Fruit fly (Drosophila melanogaster) whole organism, embryonic: ENCODE data around the gene CG9395.

Source experiments
- CG10267 ChIP-seq: fragments of 200-800 bp; sonication (Bioruptor generic); optimal IDR thresholded peaks from 2 replicates; lab custom pipeline; 2018; ENCODE audit warnings: missing biosample characterization, mild to moderate bottlenecking, missing genetic modification characterization, moderate library complexity
- CG11398 ChIP-seq: fragments of 200-800 bp; sonication (Bioruptor generic); optimal IDR thresholded peaks from 2 replicates; lab custom pipeline; 2016; ENCODE audit warnings: missing biosample characterization, missing genetic modification characterization
- CG11695 ChIP-seq: fragments of 200-800 bp; sonication (Bioruptor generic); IDR thresholded peaks from 3 replicates; pipeline ENCODE4 v1.3.6; 2022; ENCODE audit warnings: missing biosample characterization, missing genetic modification characterization
- CG12155 ChIP-seq: fragments of 200-800 bp; sonication (Bioruptor generic); optimal IDR thresholded peaks from 3 replicates; lab custom pipeline; 2016; ENCODE audit warnings: missing biosample characterization, missing genetic modification characterization
- CG12236 ChIP-seq: fragments of 200-800 bp; sonication (Bioruptor generic); optimal IDR thresholded peaks from 2 replicates; lab custom pipeline; 2016; ENCODE audit warnings: missing biosample characterization, missing genetic modification characterization
- CG1233 ChIP-seq: fragments of 200-800 bp; sonication (Bioruptor generic); optimal IDR thresholded peaks from 4 replicates; lab custom pipeline; 2018; ENCODE audit warnings: missing biosample characterization, mild to moderate bottlenecking, missing genetic modification characterization
- CG12769 ChIP-seq: fragments of 200-800 bp; sonication (Bioruptor generic); optimal IDR thresholded peaks from 2 replicates; lab custom pipeline; 2019; ENCODE audit warnings: missing biosample characterization, mild to moderate bottlenecking, missing genetic modification characterization, moderate library complexity
- CG15073 ChIP-seq: fragments of 200-800 bp; sonication (Bioruptor generic); optimal IDR thresholded peaks from 2 replicates; lab custom pipeline; 2016; ENCODE audit warnings: missing biosample characterization, missing genetic modification characterization
- CG15479 ChIP-seq: fragments of 200-800 bp; sonication (Bioruptor generic); optimal IDR thresholded peaks from 3 replicates; lab custom pipeline; 2019; ENCODE audit warnings: missing biosample characterization, mild to moderate bottlenecking, missing genetic modification characterization, moderate library complexity
- CG17328 ChIP-seq: fragments of 200-800 bp; sonication (Bioruptor generic); IDR thresholded peaks from 2 replicates; pipeline ENCODE4 v1.3.6; 2022; ENCODE audit warnings: missing biosample characterization, missing genetic modification characterization
- CG18619 ChIP-seq: fragments of 200-800 bp; sonication (Bioruptor generic); optimal IDR thresholded peaks from 3 replicates; lab custom pipeline; 2017; ENCODE audit warnings: missing biosample characterization, mild to moderate bottlenecking, missing genetic modification characterization
- CG2199 ChIP-seq: fragments of 200-800 bp; sonication (Bioruptor generic); IDR thresholded peaks from 3 replicates; pipeline ENCODE4 v1.3.6; 2022; ENCODE audit warnings: missing biosample characterization, missing genetic modification characterization
- CG30431 ChIP-seq: fragments of 200-800 bp; sonication (Bioruptor generic); optimal IDR thresholded peaks from 2 replicates; lab custom pipeline; 2017; ENCODE audit warnings: missing biosample characterization, missing genetic modification characterization
- CG3407 ChIP-seq: fragments of 200-800 bp; sonication (Bioruptor generic); optimal IDR thresholded peaks from 2 replicates; lab custom pipeline; 2018; ENCODE audit warnings: missing biosample characterization, mild to moderate bottlenecking, missing genetic modification characterization
- CG34376 ChIP-seq: fragments of 200-800 bp; sonication (Bioruptor generic); optimal IDR thresholded peaks from 2 replicates; lab custom pipeline; 2018; ENCODE audit warnings: missing biosample characterization, mild to moderate bottlenecking, missing genetic modification characterization
- CG4424 ChIP-seq: fragments of 200-800 bp; sonication (Bioruptor generic); optimal IDR thresholded peaks from 3 replicates; lab custom pipeline; 2016; ENCODE audit warnings: missing biosample characterization, missing genetic modification characterization
- CG4854 ChIP-seq: fragments of 200-800 bp; sonication (Bioruptor generic); optimal IDR thresholded peaks from 2 replicates; lab custom pipeline; 2016; ENCODE audit warnings: missing biosample characterization, missing genetic modification characterization, inconsistent platforms
- CG5953 ChIP-seq: fragments of 200-800 bp; sonication (Bioruptor generic); IDR thresholded peaks from 2 replicates; pipeline ENCODE4 v1.3.6; 2022; ENCODE audit warnings: missing biosample characterization, missing genetic modification characterization
- CG7556 ChIP-seq: fragments of 200-800 bp; sonication (Bioruptor generic); optimal IDR thresholded peaks from 2 replicates; lab custom pipeline; 2017; ENCODE audit warnings: missing biosample characterization, mild to moderate bottlenecking, missing genetic modification characterization
- CG7839 ChIP-seq: fragments of 200-800 bp; sonication (Bioruptor generic); optimal IDR thresholded peaks from 3 replicates; lab custom pipeline; 2018; ENCODE audit warnings: missing biosample characterization, mild to moderate bottlenecking, missing genetic modification characterization, moderate library complexity
- CG9609 ChIP-seq: fragments of 200-800 bp; sonication (Bioruptor generic); optimal IDR thresholded peaks from 3 replicates; lab custom pipeline; 2016; ENCODE audit warnings: missing biosample characterization, missing genetic modification characterization
- CG9727 ChIP-seq: fragments of 200-800 bp; sonication (Bioruptor generic); optimal IDR thresholded peaks from 3 replicates; lab custom pipeline; 2017; ENCODE audit warnings: missing biosample characterization, mild to moderate bottlenecking, missing genetic modification characterization
- CoRest ChIP-seq: fragments of 200-800 bp; sonication (Bioruptor generic); optimal IDR thresholded peaks from 3 replicates; lab custom pipeline; 2018; ENCODE audit warnings: missing biosample characterization, mild to moderate bottlenecking, missing genetic modification characterization, moderate library complexity
- D19B ChIP-seq: fragments of 200-800 bp; sonication (Bioruptor generic); optimal IDR thresholded peaks from 2 replicates; lab custom pipeline; 2017; ENCODE audit warnings: missing biosample characterization, mild to moderate bottlenecking, missing genetic modification characterization
- E2f2 ChIP-seq: fragments of 200-800 bp; sonication (Bioruptor generic); IDR thresholded peaks from 2 replicates; pipeline ENCODE4 v1.3.6; 2022; ENCODE audit warnings: missing biosample characterization, missing genetic modification characterization
- Elba2 ChIP-seq: fragments of 200-800 bp; sonication (Bioruptor generic); optimal IDR thresholded peaks from 3 replicates; lab custom pipeline; 2016; ENCODE audit warnings: missing biosample characterization, missing genetic modification characterization
- GATAe ChIP-seq: fragments of 200-800 bp; sonication (Bioruptor generic); conservative IDR thresholded peaks from 2 replicates; pipeline ENCODE4 v1.3.6; 2022; ENCODE audit warnings: missing biosample characterization, missing genetic modification characterization
- HLHmδ ChIP-seq: fragments of 200-800 bp; sonication (Bioruptor generic); optimal IDR thresholded peaks from 2 replicates; lab custom pipeline; 2018; ENCODE audit warnings: missing biosample characterization, mild to moderate bottlenecking, missing genetic modification characterization, moderate library complexity
- Hmx ChIP-seq: fragments of 200-800 bp; sonication (Bioruptor generic); optimal IDR thresholded peaks from 2 replicates; lab custom pipeline; 2016; ENCODE audit warnings: missing biosample characterization, missing genetic modification characterization
- Lpt ChIP-seq: fragments of >200 bp; optimal IDR thresholded peaks from 2 replicates; lab custom pipeline; 2018; ENCODE audit warnings: missing biosample characterization, missing genetic modification characterization
- MTF-1 ChIP-seq: fragments of 200-800 bp; sonication (Bioruptor generic); optimal IDR thresholded peaks from 2 replicates; lab custom pipeline; 2018; ENCODE audit warnings: missing biosample characterization, mild to moderate bottlenecking, missing genetic modification characterization, borderline replicate concordance
- Mad ChIP-seq: fragments of 200-800 bp; sonication (Bioruptor generic); optimal IDR thresholded peaks from 2 replicates; lab custom pipeline; 2016; ENCODE audit warnings: missing biosample characterization, missing genetic modification characterization
- Myb ChIP-seq: fragments of 200-800 bp; sonication (Bioruptor generic); optimal IDR thresholded peaks from 2 replicates; lab custom pipeline; 2016; ENCODE audit warnings: missing biosample characterization, missing genetic modification characterization
- Opbp ChIP-seq: fragments of 200-800 bp; sonication (Bioruptor generic); IDR thresholded peaks from 3 replicates; pipeline ENCODE4 v1.3.6; 2022; ENCODE audit warnings: missing biosample characterization, missing genetic modification characterization; ENCODE audit not compliant: partially characterized antibody
- Scr ChIP-seq: fragments of 200-800 bp; sonication (Bioruptor generic); IDR thresholded peaks from 2 replicates; pipeline ENCODE4 v1.3.6; 2022; ENCODE audit warnings: missing biosample characterization, missing genetic modification characterization; ENCODE audit not compliant: partially characterized antibody
- al ChIP-seq: fragments of 200-800 bp; sonication (Bioruptor generic); IDR thresholded peaks from 2 replicates; pipeline ENCODE4 v1.3.6; 2022; ENCODE audit warnings: missing biosample characterization, missing genetic modification characterization
- ara ChIP-seq: fragments of 200-800 bp; sonication (Bioruptor generic); IDR thresholded peaks from 2 replicates; pipeline ENCODE4 v1.3.6; 2022; ENCODE audit warnings: missing biosample characterization, missing genetic modification characterization
- bowl ChIP-seq: fragments of 200-800 bp; sonication (Bioruptor generic); IDR thresholded peaks from 2 replicates; pipeline ENCODE4 v1.3.6; 2022; ENCODE audit warnings: missing biosample characterization, missing genetic modification characterization
- cas ChIP-seq: fragments of 200-800 bp; sonication (Bioruptor generic); IDR thresholded peaks from 2 replicates; pipeline ENCODE4 v1.3.6; 2022; ENCODE audit warnings: missing biosample characterization, missing genetic modification characterization
- disco-r ChIP-seq: fragments of 200-800 bp; sonication (Bioruptor generic); optimal IDR thresholded peaks from 2 replicates; lab custom pipeline; 2016; ENCODE audit warnings: missing biosample characterization, missing genetic modification characterization
- emc ChIP-seq: fragments of 200-800 bp; sonication (Bioruptor generic); optimal IDR thresholded peaks from 2 replicates; lab custom pipeline; 2016; ENCODE audit warnings: missing biosample characterization, missing genetic modification characterization
- fru ChIP-seq: fragments of >200 bp; optimal IDR thresholded peaks from 2 replicates; lab custom pipeline; 2017
- fu2 ChIP-seq: fragments of 200-800 bp; sonication (Bioruptor generic); optimal IDR thresholded peaks from 2 replicates; lab custom pipeline; 2016; ENCODE audit warnings: missing biosample characterization, missing genetic modification characterization
- hkb ChIP-seq, 2 experiments: fragments of 200-800 bp in 1 of 2; fragments of >200 bp in 1 of 2; sonication (Bioruptor generic) in 1 of 2; IDR thresholded peaks in 1 of 2; optimal IDR thresholded peaks in 1 of 2; 2 replicates each; pipeline versions ENCODE4 v1.3.6 to Lab custom; 2017 to 2022; ENCODE audit warnings: missing biosample characterization in 1 of 2, missing genetic modification characterization in 1 of 2
- pho ChIP-seq: fragments of 200-800 bp; sonication (Bioruptor generic); optimal IDR thresholded peaks from 2 replicates; lab custom pipeline; 2016; ENCODE audit warnings: missing biosample characterization, missing genetic modification characterization
- psq ChIP-seq: fragments of 200-800 bp; sonication (Bioruptor generic); optimal IDR thresholded peaks from 2 replicates; lab custom pipeline; 2017; ENCODE audit warnings: missing biosample characterization, missing genetic modification characterization
- sisA ChIP-seq: fragments of 200-800 bp; sonication (Bioruptor generic); IDR thresholded peaks from 2 replicates; pipeline ENCODE4 v1.3.6; 2022; ENCODE audit warnings: missing biosample characterization, missing genetic modification characterization
- tna ChIP-seq: fragments of 200-800 bp; sonication (Bioruptor generic); IDR thresholded peaks from 2 replicates; pipeline ENCODE4 v1.3.6; 2022; ENCODE audit warnings: missing biosample characterization, missing genetic modification characterization; ENCODE audit not compliant: partially characterized antibody
- vfl ChIP-seq: fragments of 200-800 bp; sonication (Bioruptor generic); optimal IDR thresholded peaks from 2 replicates; lab custom pipeline; 2016; ENCODE audit warnings: missing biosample characterization, missing genetic modification characterization
- wek ChIP-seq: fragments of 200-800 bp; sonication (Bioruptor generic); optimal IDR thresholded peaks from 3 replicates; lab custom pipeline; 2018; ENCODE audit warnings: missing biosample characterization, mild to moderate bottlenecking, missing genetic modification characterization, moderate library complexity
- zen2 ChIP-seq: fragments of 200-800 bp; sonication (Bioruptor generic); IDR thresholded peaks from 3 replicates; pipeline ENCODE4 v1.3.6; 2022; ENCODE audit warnings: missing biosample characterization, missing genetic modification characterization; ENCODE audit not compliant: partially characterized antibody

CG9395 gene

dm6 chr2L:13370762-13371161 is 15.9 kb upstream of the CG9395 start, which contains the start of gene ND-B22 (continued):
- TF ChIP-seq Opbp (GFP tag; lab: Robert Waterston, UW) (peak; percentile 55; the same call in 2 of the 3 replicates), GATAe (GFP tag; lab: Robert Waterston, UW) (no peak), sisA (GFP tag; lab: Robert Waterston, UW) (no peak), Lpt (GFP tag; lab: Kevin White, UChicago) (no peak), CG9609 (no peak), vfl (GFP tag; lab: Kevin White, UChicago) (no peak), al (GFP tag; lab: Robert Waterston, UW) (no peak), CG9727 (GFP tag; lab: Kevin White, UChicago) (no peak), fru (lab: Kevin White, UChicago) (no peak), CG11398 (no peak), CG30431 (GFP tag; lab: Kevin White, UChicago) (no peak), ara (GFP tag; lab: Robert Waterston, UW) (peak; percentile 35; the same call in 1 of the 2 replicates), emc (GFP tag; lab: Kevin White, UChicago) (no peak), disco-r (GFP tag; lab: Kevin White, UChicago) (no peak), CG11695 (GFP tag; lab: Robert Waterston, UW) (no peak), hkb (optimal IDR thresholded peaks at IDR 0.05; lab: Kevin White, UChicago) (no peak), hkb (GFP tag; IDR thresholded peaks at IDR 0.05; lab: Robert Waterston, UW) (peak; percentile 34; the same call in 1 of the 2 replicates), CG7839 (tag; lab: Kevin White, UChicago) (peak; percentile 41), CG5953 (GFP tag; lab: Robert Waterston, UW) (no peak), E2f2 (GFP tag; lab: Robert Waterston, UW) (peak; percentile 93), MTF-1 (GFP tag; lab: Kevin White, UChicago) (no peak), CG15479 (GFP tag; lab: Kevin White, UChicago) (no peak), cas (GFP tag; lab: Robert Waterston, UW) (no peak), CG15073 (GFP tag; lab: Kevin White, UChicago) (no peak), Scr (GFP tag; lab: Robert Waterston, UW) (0 out of 2 replicates have a peak, but pooled peaks have one; percentile 25), CoRest (tag; lab: Kevin White, UChicago) (peak; percentile 6), wek (GFP tag; lab: Kevin White, UChicago) (no peak), Hmx (GFP tag; lab: Kevin White, UChicago) (no peak), psq (no peak), CG17328 (GFP tag; lab: Robert Waterston, UW) (no peak), CG7556 (GFP tag; lab: Kevin White, UChicago) (peak; percentile 16), CG34376 (GFP tag; lab: Kevin White, UChicago) (peak; percentile 33), HLHmδ (GFP tag; lab: Kevin White, UChicago) (no peak), CG4424 (GFP tag; lab: Kevin White, UChicago) (peak; percentile 26), CG1233 (GFP tag; lab: Kevin White, UChicago) (peak; percentile 39), CG3407 (GFP tag; lab: Kevin White, UChicago) (peak; percentile 26), CG18619 (GFP tag; lab: Kevin White, UChicago) (peak; percentile 6), CG12155 (peak; percentile 51), CG10267 (tag; lab: Kevin White, UChicago) (peak; percentile 93), zen2 (GFP tag; lab: Robert Waterston, UW) (no peak), CG12236 (GFP tag; lab: Kevin White, UChicago) (no peak), CG12769 (tag; lab: Kevin White, UChicago) (no peak), fu2 (peak; percentile 25), D19B (peak; percentile 26), Myb (GFP tag; lab: Kevin White, UChicago) (peak; percentile 73), CG2199 (no peak), bowl (GFP tag; lab: Robert Waterston, UW) (no peak), tna (GFP tag; lab: Robert Waterston, UW) (0 out of 2 replicates have a peak, but pooled peaks have one; percentile 33), Elba2 (GFP tag; lab: Kevin White, UChicago) (no peak), pho (GFP tag; lab: Kevin White, UChicago) (no peak), Mad (GFP tag; lab: Kevin White, UChicago) (no peak), CG4854 (no peak)
